Worm (Caenorhabditis elegans) whole organism, midembryonic: ENCODE measurements around the gene dhc-3.

ENCODE experiments used
- T22C8.4 ChIP-seq: fragments of 200-800 bp; sonication (Bioruptor generic); IDR thresholded peaks from 2 replicates; pipeline ENCODE4 v1.3.6; 2022; ENCODE audit warnings: missing genetic modification characterization, missing compliant biosample characterization
- cog-1 ChIP-seq: sonication (generic microtip); optimal IDR thresholded peaks from 2 replicates; lab custom pipeline; 2016; ENCODE audit warnings: missing genetic modification characterization, missing compliant biosample characterization
- flt-1 ChIP-seq: fragments of 200-800 bp; sonication (Bioruptor generic); IDR thresholded peaks from 2 replicates; pipeline ENCODE4 v1.3.6; 2022; ENCODE audit warnings: missing genetic modification characterization, missing compliant biosample characterization
- klf-2 ChIP-seq: fragments of 200-800 bp; sonication (Bioruptor generic); conservative IDR thresholded peaks from 2 replicates; pipeline ENCODE4 v1.3.6; 2022; ENCODE audit warnings: missing genetic modification reagents, missing genetic modification characterization, missing compliant biosample characterization
- med-1 ChIP-seq: sonication (generic microtip); optimal IDR thresholded peaks from 2 replicates; lab custom pipeline; 2017; ENCODE audit warnings: missing genetic modification characterization, mild to moderate bottlenecking, missing compliant biosample characterization, antibody characterized with exemption, missing genetic modification reagents; ENCODE audit not compliant: insufficient read depth
- ref-1 ChIP-seq: fragments of 200-800 bp; sonication (Bioruptor generic); conservative IDR thresholded peaks from 2 replicates; pipeline ENCODE4 v1.3.6; 2022; ENCODE audit warnings: missing genetic modification reagents, missing genetic modification characterization, missing compliant biosample characterization
- tab-1 ChIP-seq: fragments of 200-800 bp; sonication (Bioruptor generic); IDR thresholded peaks from 2 replicates; pipeline ENCODE4 v1.3.6; 2022; ENCODE audit warnings: missing genetic modification characterization, missing compliant biosample characterization
- ztf-23 ChIP-seq: fragments of 200-800 bp; sonication (Bioruptor generic); IDR thresholded peaks from 2 replicates; pipeline ENCODE4 v1.3.6; 2022; ENCODE audit warnings: missing genetic modification reagents, missing genetic modification characterization, missing compliant biosample characterization
- ztf-29 ChIP-seq: fragments of 200-800 bp; sonication (Bioruptor generic); IDR thresholded peaks from 2 replicates; pipeline ENCODE4 v1.3.6; 2022; ENCODE audit warnings: missing genetic modification reagents, missing genetic modification characterization, missing compliant biosample characterization

Gene dhc-3

ce11 chrV:13152575-13152974 lies 13.8 kb downstream of the dhc-3 start, which contains the start of gene noca-1:
Gene noca-1, plus strand, starts transcription at chrV:13152919.
- TF ChIP-seq tab-1 = no peak
- TF ChIP-seq ref-1 = no peak
- no peak for TF ChIP-seq ztf-23 (GFP tag; lab: Robert Waterston, UW)
- no peak for TF ChIP-seq cog-1 (tag; lab: Kevin White, UChicago)
- TF ChIP-seq flt-1 = no peak

ce11 chrV:13154225-13154624 lies 15.4 kb downstream of the dhc-3 start:
- TF ChIP-seq ref-1 = no peak
- no peak for TF ChIP-seq T22C8.4 (GFP tag; lab: Robert Waterston, UW)
- no peak for TF ChIP-seq tab-1
- no peak for TF ChIP-seq klf-2 (GFP tag; lab: Robert Waterston, UW)
- TF ChIP-seq cog-1 (tag; lab: Kevin White, UChicago) = no peak
- TF ChIP-seq ztf-23 (GFP tag; lab: Robert Waterston, UW) = no peak
- no peak for TF ChIP-seq flt-1
- TF ChIP-seq ztf-29 (GFP tag; lab: Robert Waterston, UW) = no peak
- no peak for TF ChIP-seq med-1 (GFP tag; lab: Kevin White, UChicago)

- TF ChIP-seq ztf-23 (GFP tag; lab: Robert Waterston, UW) = no peak
- no peak for TF ChIP-seq flt-1
- TF ChIP-seq klf-2 (GFP tag; lab: Robert Waterston, UW) = no peak
- TF ChIP-seq ztf-29 (GFP tag; lab: Robert Waterston, UW) = no peak
- TF ChIP-seq ref-1 = no peak
- no peak for TF ChIP-seq T22C8.4 (GFP tag; lab: Robert Waterston, UW)
- no peak for TF ChIP-seq cog-1 (tag; lab: Kevin White, UChicago)
- TF ChIP-seq tab-1 = no peak
- TF ChIP-seq med-1 (GFP tag; lab: Kevin White, UChicago) = no peak
Measured at ce11 chrV:13157073-13157472, 18.3 kb downstream of the dhc-3 start.

- TF ChIP-seq med-1 (GFP tag; lab: Kevin White, UChicago) = no peak
- TF ChIP-seq ztf-23 (GFP tag; lab: Robert Waterston, UW) = no peak
- TF ChIP-seq T22C8.4 (GFP tag; lab: Robert Waterston, UW) = no peak
Measured at ce11 chrV:13161052-13161451, 22.3 kb downstream of the dhc-3 start.

ce11 chrV:13162885-13163284 lies 24.1 kb downstream of the dhc-3 start:
- TF ChIP-seq ztf-23 (GFP tag; lab: Robert Waterston, UW) (no peak), klf-2 (GFP tag; lab: Robert Waterston, UW) (no peak), T22C8.4 (GFP tag; lab: Robert Waterston, UW) (no peak), ref-1 (no peak), tab-1 (no peak), flt-1 (no peak), ztf-29 (GFP tag; lab: Robert Waterston, UW) (no peak), med-1 (GFP tag; lab: Kevin White, UChicago) (no peak)

ce11 chrV:13163841-13164240 lies 25.1 kb downstream of the dhc-3 start:
- TF ChIP-seq tab-1 (no peak), T22C8.4 (GFP tag; lab: Robert Waterston, UW) (no peak), ref-1 (no peak), klf-2 (GFP tag; lab: Robert Waterston, UW) (no peak), ztf-29 (GFP tag; lab: Robert Waterston, UW) (no peak), med-1 (GFP tag; lab: Kevin White, UChicago) (no peak), ztf-23 (GFP tag; lab: Robert Waterston, UW) (no peak), cog-1 (tag; lab: Kevin White, UChicago) (no peak), flt-1 (no peak)

- TF ChIP-seq T22C8.4 (GFP tag; lab: Robert Waterston, UW) (no peak), tab-1 (no peak), med-1 (GFP tag; lab: Kevin White, UChicago) (no peak), flt-1 (no peak), ztf-29 (GFP tag; lab: Robert Waterston, UW) (no peak), klf-2 (GFP tag; lab: Robert Waterston, UW) (no peak), cog-1 (tag; lab: Kevin White, UChicago) (no peak), ztf-23 (GFP tag; lab: Robert Waterston, UW) (no peak)
Measured at ce11 chrV:13165244-13165643, 26.5 kb downstream of the dhc-3 start.

- TF ChIP-seq med-1 (GFP tag; lab: Kevin White, UChicago) = no peak
- no peak for TF ChIP-seq ztf-23 (GFP tag; lab: Robert Waterston, UW)
- TF ChIP-seq tab-1 = no peak
- TF ChIP-seq T22C8.4 (GFP tag; lab: Robert Waterston, UW) = no peak
- no peak for TF ChIP-seq ref-1
- no peak for TF ChIP-seq klf-2 (GFP tag; lab: Robert Waterston, UW)
- TF ChIP-seq ztf-29 (GFP tag; lab: Robert Waterston, UW) = no peak
- no peak for TF ChIP-seq cog-1 (tag; lab: Kevin White, UChicago)
- no peak for TF ChIP-seq flt-1
Measured at ce11 chrV:13166582-13166981, 27.8 kb downstream of the dhc-3 start.

- TF ChIP-seq tab-1 (no peak), ref-1 (no peak), ztf-23 (GFP tag; lab: Robert Waterston, UW) (no peak), klf-2 (GFP tag; lab: Robert Waterston, UW) (no peak), flt-1 (no peak), med-1 (GFP tag; lab: Kevin White, UChicago) (no peak), T22C8.4 (GFP tag; lab: Robert Waterston, UW) (no peak), cog-1 (tag; lab: Kevin White, UChicago) (no peak), ztf-29 (GFP tag; lab: Robert Waterston, UW) (no peak)
Measured at ce11 chrV:13170497-13170896, 31.7 kb downstream of the dhc-3 start.

ce11 chrV:13173718-13174117 lies 34.9 kb downstream of the dhc-3 start:
- TF ChIP-seq ref-1 (no peak), klf-2 (GFP tag; lab: Robert Waterston, UW) (no peak), ztf-29 (GFP tag; lab: Robert Waterston, UW) (no peak), tab-1 (no peak), med-1 (GFP tag; lab: Kevin White, UChicago) (no peak), ztf-23 (GFP tag; lab: Robert Waterston, UW) (no peak)
